Fruit fly (Drosophila melanogaster): ENCODE results near the gene CG8034.

Gene CG8034

dm6 chrX:19286235-19286634 lies 11.7 kb downstream of the CG8034 start:
- TF ChIP-seq Vsx2 (GFP tag; optimal IDR thresholded peaks at IDR 0.05; ENCODE audit: partially characterized antibody) (no peak), ey (GFP tag; optimal IDR thresholded peaks at IDR 0.05) (no peak), rgr (GFP tag; optimal IDR thresholded peaks at IDR 0.05) (no peak), dl (GFP tag; optimal IDR thresholded peaks at IDR 0.05; ENCODE audit: insufficient read depth in 1 of 2, partially characterized antibody in 2 of 2) (no peak), Dif (GFP tag; optimal IDR thresholded peaks at IDR 0.05; ENCODE audit: partially characterized antibody) (no peak), Rel (GFP tag; optimal IDR thresholded peaks at IDR 0.05) (no peak), Rel (tag; optimal IDR thresholded peaks at IDR 0.05) (peak; percentile 37), jim (GFP tag; optimal IDR thresholded peaks at IDR 0.05) (no peak)

- TF ChIP-seq woc (GFP tag; optimal IDR thresholded peaks at IDR 0.05) (no peak), brk (GFP tag; optimal IDR thresholded peaks at IDR 0.05) (no peak), Rel (GFP tag; optimal IDR thresholded peaks at IDR 0.05) (no peak), Rel (tag; optimal IDR thresholded peaks at IDR 0.05) (peak; percentile 58)
Measured at dm6 chrX:19285441-19285840, 12.5 kb downstream of the CG8034 start.

dm6 chrX:19281271-19281670 lies 16.7 kb downstream of the CG8034 start:
- TF ChIP-seq woc (GFP tag; optimal IDR thresholded peaks at IDR 0.05), result no peak
- peak; percentile 44 for TF ChIP-seq rgr (GFP tag; optimal IDR thresholded peaks at IDR 0.05)
- TF ChIP-seq Myc (optimal IDR thresholded peaks at IDR 0.05), result peak; percentile 21
- TF ChIP-seq psq (GFP tag; optimal IDR thresholded peaks at IDR 0.05), result peak; percentile 18
- peak; percentile 33 for TF ChIP-seq HLH106 (tag; optimal IDR thresholded peaks at IDR 0.05)
- no peak for TF ChIP-seq br (GFP tag; optimal IDR thresholded peaks at IDR 0.05)
- no peak for TF ChIP-seq sage (GFP tag; optimal IDR thresholded peaks at IDR 0.05)

- TF ChIP-seq ey (GFP tag; optimal IDR thresholded peaks at IDR 0.05) (no peak), woc (GFP tag; optimal IDR thresholded peaks at IDR 0.05) (no peak), Dif (GFP tag; optimal IDR thresholded peaks at IDR 0.05; ENCODE audit: partially characterized antibody) (no peak), Rel (GFP tag; optimal IDR thresholded peaks at IDR 0.05) (no peak), Rel (tag; optimal IDR thresholded peaks at IDR 0.05) (no peak), fru (GFP tag; optimal IDR thresholded peaks at IDR 0.05) (no peak), br (GFP tag; optimal IDR thresholded peaks at IDR 0.05) (no peak)
Measured at dm6 chrX:19280685-19281084, 17.3 kb downstream of the CG8034 start.

- TF ChIP-seq h (GFP tag; optimal IDR thresholded peaks at IDR 0.05) (no peak), dmrt93B (GFP tag; optimal IDR thresholded peaks at IDR 0.05) (no peak), GATAd (GFP tag; optimal IDR thresholded peaks at IDR 0.05) (no peak), OdsH (GFP tag; optimal IDR thresholded peaks at IDR 0.05) (no peak), usp (GFP tag; optimal IDR thresholded peaks at IDR 0.05) (no peak), Vsx2 (GFP tag; optimal IDR thresholded peaks at IDR 0.05; ENCODE audit: partially characterized antibody) (no peak), CrebA (GFP tag; optimal IDR thresholded peaks at IDR 0.05; ENCODE audit: borderline replicate concordance) (no peak), sv (GFP tag; optimal IDR thresholded peaks at IDR 0.05) (no peak)
Measured at dm6 chrX:19280249-19280648, 17.7 kb downstream of the CG8034 start, which contains the start of gene CG8028. Gene CG8028 (minus strand): TSS chrX:19280349.

dm6 chrX:19278395-19278794 lies 19.6 kb downstream of the CG8034 start:
- TF ChIP-seq h (GFP tag; optimal IDR thresholded peaks at IDR 0.05) (no peak), br (GFP tag; optimal IDR thresholded peaks at IDR 0.05) (no peak), Hnf4 (GFP tag; optimal IDR thresholded peaks at IDR 0.05) (no peak), jim (GFP tag; optimal IDR thresholded peaks at IDR 0.05) (no peak), Sp1 (GFP tag; optimal IDR thresholded peaks at IDR 0.05) (no peak), Hr83 (GFP tag; optimal IDR thresholded peaks at IDR 0.05; ENCODE audit: poor library complexity, severe bottlenecking) (no peak), CG32264 (GFP tag; optimal IDR thresholded peaks at IDR 0.05) (no peak), OdsH (GFP tag; optimal IDR thresholded peaks at IDR 0.05) (no peak), rgr (GFP tag; optimal IDR thresholded peaks at IDR 0.05) (no peak), Abd-B (GFP tag; optimal IDR thresholded peaks at IDR 0.05) (no peak), dmrt93B (GFP tag; optimal IDR thresholded peaks at IDR 0.05) (no peak), Mio (GFP tag; optimal IDR thresholded peaks at IDR 0.05) (no peak), lola (GFP tag; optimal IDR thresholded peaks at IDR 0.05) (no peak), sage (GFP tag; optimal IDR thresholded peaks at IDR 0.05) (no peak), HLH106 (tag; optimal IDR thresholded peaks at IDR 0.05) (no peak), dsf (GFP tag; optimal IDR thresholded peaks at IDR 0.05; ENCODE audit: borderline replicate concordance) (no peak)
